Fruit fly (Drosophila melanogaster): ENCODE measurements around the gene CG8833.

Gene CG8833

dm6 chr3L:13919794-13920631 is 8.8 kb downstream of the CG8833 start (continued):
- peak; percentile 86 for TF ChIP-seq CG3838 (GFP tag; optimal IDR thresholded peaks at IDR 0.05)
- peak; percentile 94 for TF ChIP-seq dmrt11E (tag; optimal IDR thresholded peaks at IDR 0.05)
- peak; percentile 87; the same call in 1 of the 2 replicates for TF ChIP-seq klu (GFP tag; IDR thresholded peaks at IDR 0.05)
- TF ChIP-seq eyg (GFP tag; optimal IDR thresholded peaks at IDR 0.05): peak; percentile 67
- TF ChIP-seq CG11093 (GFP tag; IDR thresholded peaks at IDR 0.05): peak; percentile 55; the same call in 1 of the 3 replicates
- TF ChIP-seq CG13287 (GFP tag; IDR thresholded peaks at IDR 0.05; ENCODE audit: partially characterized antibody): peak; percentile 59
- peak; percentile 81 for TF ChIP-seq Nf-YC (tag; optimal IDR thresholded peaks at IDR 0.05)
- peak; percentile 91 for TF ChIP-seq shn (GFP tag; optimal IDR thresholded peaks at IDR 0.05)
- peak; percentile 48; the same call in 1 of the 2 replicates for TF ChIP-seq Awh (GFP tag; IDR thresholded peaks at IDR 0.05)
- TF ChIP-seq CG30431 (GFP tag; optimal IDR thresholded peaks at IDR 0.05): peak; percentile 84
- peak; percentile 85 for TF ChIP-seq CG13296 (GFP tag; optimal IDR thresholded peaks at IDR 0.05)
- TF ChIP-seq CG33557 (GFP tag; optimal IDR thresholded peaks at IDR 0.05): peak; percentile 89
- TF ChIP-seq fd3F (GFP tag; optimal IDR thresholded peaks at IDR 0.05): peak; percentile 87
- TF ChIP-seq CG13775 (GFP tag; optimal IDR thresholded peaks at IDR 0.05): peak; percentile 92
- TF ChIP-seq CG10565 (GFP tag; optimal IDR thresholded peaks at IDR 0.05): peak; percentile 60
- TF ChIP-seq bcd (GFP tag; optimal IDR thresholded peaks at IDR 0.05): peak; percentile 93
- TF ChIP-seq CoRest (tag; optimal IDR thresholded peaks at IDR 0.05): peak; percentile 97
- TF ChIP-seq tx (GFP tag; optimal IDR thresholded peaks at IDR 0.05): peak; percentile 91
- TF ChIP-seq hth (optimal IDR thresholded peaks at IDR 0.05): no peak
- peak in 1 of 2 experiments; percentile 51 for TF ChIP-seq crp (GFP tag; optimal IDR thresholded peaks at IDR 0.05)
- TF ChIP-seq kay (GFP tag; optimal IDR thresholded peaks at IDR 0.05): peak; percentile 84
- peak; percentile 86 for TF ChIP-seq CG10654 (GFP tag; optimal IDR thresholded peaks at IDR 0.05)
- TF ChIP-seq CG10321 (GFP tag; IDR thresholded peaks at IDR 0.05): no peak

dm6 chr3L:13918774-13919173 is 10.0 kb downstream of the CG8833 start:
- no peak for TF ChIP-seq btn (GFP tag; optimal IDR thresholded peaks at IDR 0.05)
- TF ChIP-seq Rx (GFP tag; IDR thresholded peaks at IDR 0.05): no peak
- no peak for TF ChIP-seq ham (GFP tag; IDR thresholded peaks at IDR 0.05)
- TF ChIP-seq unpg (GFP tag; optimal IDR thresholded peaks at IDR 0.05): no peak
- peak; percentile 12 for TF ChIP-seq phol (tag; optimal IDR thresholded peaks at IDR 0.05)
- peak; percentile 2 for TF ChIP-seq CG10267 (tag; optimal IDR thresholded peaks at IDR 0.05)
- TF ChIP-seq sna (GFP tag; IDR thresholded peaks at IDR 0.05; ENCODE audit: partially characterized antibody): no peak
- TF ChIP-seq Scr (GFP tag; IDR thresholded peaks at IDR 0.05; ENCODE audit: partially characterized antibody): no peak
- TF ChIP-seq caup (GFP tag; optimal IDR thresholded peaks at IDR 0.05; ENCODE audit: severe bottlenecking): no peak
- no peak for TF ChIP-seq CG15479 (GFP tag; optimal IDR thresholded peaks at IDR 0.05)
- TF ChIP-seq CG30431 (GFP tag; optimal IDR thresholded peaks at IDR 0.05): no peak
- TF ChIP-seq CG34224 (GFP tag; IDR thresholded peaks at IDR 0.05; ENCODE audit: partially characterized antibody): no peak
- TF ChIP-seq peb (GFP tag; IDR thresholded peaks at IDR 0.05): no peak
- TF ChIP-seq Kr (GFP tag; optimal IDR thresholded peaks at IDR 0.05): no peak
- peak; percentile 60 for TF ChIP-seq Ets65A (GFP tag)
- peak; percentile 25; the same call in 1 of the 2 replicates for TF ChIP-seq Drgx (GFP tag; IDR thresholded peaks at IDR 0.05)
- TF ChIP-seq Ada2b (GFP tag; IDR thresholded peaks at IDR 0.05): no peak
- no peak for TF ChIP-seq CG1024 (GFP tag; IDR thresholded peaks at IDR 0.05)
- TF ChIP-seq ssp (GFP tag; IDR thresholded peaks at IDR 0.05): no peak
- TF ChIP-seq sob (GFP tag; IDR thresholded peaks at IDR 0.05): no peak
- TF ChIP-seq CG12299 (tag; optimal IDR thresholded peaks at IDR 0.05): no peak
- TF ChIP-seq trem (tag; optimal IDR thresholded peaks at IDR 0.05): no peak
- TF ChIP-seq fd96Cb (tag; optimal IDR thresholded peaks at IDR 0.05): no peak
- TF ChIP-seq HLH54F (GFP tag; optimal IDR thresholded peaks at IDR 0.05): no peak
- no peak for TF ChIP-seq CG13624 (GFP tag; optimal IDR thresholded peaks at IDR 0.05)
- no peak for TF ChIP-seq lov (optimal IDR thresholded peaks at IDR 0.05)
- no peak for TF ChIP-seq lov (GFP tag; IDR thresholded peaks at IDR 0.05)
- no peak for TF ChIP-seq CG4707 (GFP tag; optimal IDR thresholded peaks at IDR 0.05)

Data from whole organism, embryonic.